Fruit fly (Drosophila melanogaster) whole organism, embryonic: Measurements from ENCODE around the gene CG43448.

ENCODE experiments used
- Asciz ChIP-seq: fragments of 200-800 bp; sonication (Bioruptor generic); optimal IDR thresholded peaks from 2 replicates; lab custom pipeline; 2017; ENCODE audit warnings: missing biosample characterization, mild to moderate bottlenecking, missing genetic modification characterization, missing genetic modification reagents
- BEAF-32 ChIP-seq: fragments of 200-800 bp; sonication (Bioruptor generic); optimal IDR thresholded peaks from 3 replicates; lab custom pipeline; 2017; ENCODE audit warnings: missing biosample characterization, missing genetic modification characterization, mild to moderate bottlenecking, moderate library complexity, missing genetic modification reagents
- CG10209 ChIP-seq: fragments of 200-800 bp; sonication (Bioruptor generic); optimal IDR thresholded peaks from 3 replicates; lab custom pipeline; 2017; ENCODE audit warnings: missing biosample characterization, mild to moderate bottlenecking, missing genetic modification characterization, missing genetic modification reagents
- CG1024 ChIP-seq: fragments of 200-800 bp; sonication (Bioruptor generic); IDR thresholded peaks from 2 replicates; pipeline ENCODE4 v1.3.6; 2022; ENCODE audit warnings: missing biosample characterization, missing genetic modification characterization
- CG10979 ChIP-seq: fragments of 200-800 bp; sonication (Bioruptor generic); optimal IDR thresholded peaks from 2 replicates; lab custom pipeline; 2018; ENCODE audit warnings: missing biosample characterization, mild to moderate bottlenecking, missing genetic modification characterization, moderate library complexity
- CG11247 ChIP-seq: fragments of 200-800 bp; sonication (Bioruptor generic); IDR thresholded peaks from 2 replicates; pipeline ENCODE4 v1.3.6; 2022; ENCODE audit warnings: missing biosample characterization, missing genetic modification characterization
- CG11695 ChIP-seq: fragments of 200-800 bp; sonication (Bioruptor generic); IDR thresholded peaks from 3 replicates; pipeline ENCODE4 v1.3.6; 2022; ENCODE audit warnings: missing biosample characterization, missing genetic modification characterization
- CG12236 ChIP-seq: fragments of 200-800 bp; sonication (Bioruptor generic); optimal IDR thresholded peaks from 2 replicates; lab custom pipeline; 2016; ENCODE audit warnings: missing biosample characterization, missing genetic modification characterization
- CG13287 ChIP-seq: fragments of 200-800 bp; sonication (Bioruptor generic); IDR thresholded peaks from 2 replicates; pipeline ENCODE4 v1.3.6; 2022; ENCODE audit warnings: missing biosample characterization, missing genetic modification characterization; ENCODE audit not compliant: partially characterized antibody
- CG15269 ChIP-seq: fragments of 200-800 bp; sonication (Bioruptor generic); optimal IDR thresholded peaks from 2 replicates; lab custom pipeline; 2018; ENCODE audit warnings: missing biosample characterization, mild to moderate bottlenecking, missing genetic modification characterization, moderate library complexity
- CG17361 ChIP-seq: fragments of 200-800 bp; sonication (Bioruptor generic); IDR thresholded peaks from 3 replicates; pipeline ENCODE4 v1.3.6; 2022; ENCODE audit warnings: missing biosample characterization, missing genetic modification characterization
- CG17385 ChIP-seq: fragments of 200-800 bp; sonication (Bioruptor generic); optimal IDR thresholded peaks from 3 replicates; lab custom pipeline; 2018; ENCODE audit warnings: missing biosample characterization, mild to moderate bottlenecking, missing genetic modification characterization
- CG2678 ChIP-seq: fragments of 200-800 bp; sonication (Bioruptor generic); optimal IDR thresholded peaks from 3 replicates; lab custom pipeline; 2019; ENCODE audit warnings: missing biosample characterization, mild to moderate bottlenecking, missing genetic modification characterization, moderate library complexity
- CG2875 ChIP-seq: fragments of 200-800 bp; sonication (Bioruptor generic); optimal IDR thresholded peaks from 2 replicates; lab custom pipeline; 2017; ENCODE audit warnings: missing biosample characterization, mild to moderate bottlenecking, missing genetic modification characterization, missing genetic modification reagents
- CG33557 ChIP-seq: fragments of 200-800 bp; sonication (Bioruptor generic); optimal IDR thresholded peaks from 2 replicates; lab custom pipeline; 2019; ENCODE audit warnings: missing biosample characterization, mild to moderate bottlenecking, missing genetic modification characterization, moderate library complexity
- CG3995 ChIP-seq: fragments of 200-800 bp; sonication (Bioruptor generic); optimal IDR thresholded peaks from 3 replicates; lab custom pipeline; 2016; ENCODE audit warnings: missing biosample characterization, missing genetic modification characterization
- CG4404 ChIP-seq: fragments of 200-800 bp; sonication (Bioruptor generic); IDR thresholded peaks from 2 replicates; pipeline ENCODE4 v1.3.6; 2022; ENCODE audit warnings: missing biosample characterization, missing genetic modification characterization
- CG4424 ChIP-seq: fragments of 200-800 bp; sonication (Bioruptor generic); optimal IDR thresholded peaks from 3 replicates; lab custom pipeline; 2016; ENCODE audit warnings: missing biosample characterization, missing genetic modification characterization
- CG7357 ChIP-seq: fragments of 200-800 bp; sonication (Bioruptor generic); IDR thresholded peaks from 3 replicates; pipeline ENCODE4 v1.3.6; 2022; ENCODE audit warnings: missing biosample characterization, missing genetic modification characterization
- Dad ChIP-seq: fragments of 200-800 bp; sonication (Bioruptor generic); optimal IDR thresholded peaks from 3 replicates; lab custom pipeline; 2016; ENCODE audit warnings: missing biosample characterization, missing genetic modification characterization
- Dip2 ChIP-seq: fragments of 200-800 bp; sonication (Bioruptor generic); IDR thresholded peaks from 2 replicates; pipeline ENCODE4 v1.3.6; 2022; ENCODE audit warnings: missing biosample characterization, missing genetic modification characterization
- Ets97D ChIP-seq: fragments of 200-800 bp; sonication (Bioruptor generic); optimal IDR thresholded peaks from 3 replicates; lab custom pipeline; 2016; ENCODE audit warnings: missing biosample characterization, missing genetic modification characterization
- Gug ChIP-seq: fragments of 200-800 bp; sonication (Bioruptor generic); IDR thresholded peaks from 4 replicates; pipeline ENCODE4 v1.3.6; 2022; ENCODE audit warnings: missing biosample characterization, missing genetic modification characterization
- HHEX ChIP-seq: fragments of 200-800 bp; sonication (Bioruptor generic); optimal IDR thresholded peaks from 3 replicates; lab custom pipeline; 2017; ENCODE audit warnings: missing biosample characterization, mild to moderate bottlenecking, missing genetic modification characterization, missing genetic modification reagents
- Hmr ChIP-seq: fragments of 200-800 bp; sonication (Bioruptor generic); optimal IDR thresholded peaks from 3 replicates; lab custom pipeline; 2017; ENCODE audit warnings: mild to moderate bottlenecking, missing biosample characterization, missing genetic modification reagents, missing genetic modification characterization
- Hr51 ChIP-seq, 2 experiments: fragments of 200-800 bp; sonication (Bioruptor generic); optimal IDR thresholded peaks; 2 replicates in 1 of 2; 3 replicates in 1 of 2; lab custom pipeline; 2016 to 2018; ENCODE audit warnings: missing biosample characterization in 2 of 2, missing genetic modification characterization in 2 of 2, mild to moderate bottlenecking in 1 of 2, moderate library complexity in 1 of 2
- Myb ChIP-seq: fragments of 200-800 bp; sonication (Bioruptor generic); optimal IDR thresholded peaks from 2 replicates; lab custom pipeline; 2016; ENCODE audit warnings: missing biosample characterization, missing genetic modification characterization
- NFAT ChIP-seq: fragments of 200-800 bp; sonication (Bioruptor generic); IDR thresholded peaks from 2 replicates; pipeline ENCODE4 v1.3.6; 2022; ENCODE audit warnings: missing biosample characterization, missing genetic modification characterization
- Neu2 ChIP-seq: fragments of 200-800 bp; sonication (Bioruptor generic); optimal IDR thresholded peaks from 3 replicates; lab custom pipeline; 2016; ENCODE audit warnings: missing biosample characterization, missing genetic modification characterization, borderline replicate concordance
- Nf-YB ChIP-seq: fragments of 200-800 bp; sonication (Bioruptor generic); optimal IDR thresholded peaks from 3 replicates; lab custom pipeline; 2019; ENCODE audit warnings: missing biosample characterization, mild to moderate bottlenecking, missing genetic modification characterization, moderate library complexity
- Sin3A ChIP-seq: fragments of >200 bp; optimal IDR thresholded peaks from 2 replicates; lab custom pipeline; 2018
- Taf1 ChIP-seq: fragments of 200-800 bp; sonication (Bioruptor generic); IDR thresholded peaks from 2 replicates; pipeline ENCODE4 v1.3.6; 2022; ENCODE audit warnings: missing biosample characterization, missing genetic modification characterization
- ab ChIP-seq: fragments of 200-800 bp; sonication (Bioruptor generic); optimal IDR thresholded peaks from 2 replicates; lab custom pipeline; 2016; ENCODE audit warnings: missing biosample characterization, missing genetic modification characterization
- ato ChIP-seq: fragments of 200-800 bp; sonication (Bioruptor generic); IDR thresholded peaks from 2 replicates; pipeline ENCODE4 v1.3.6; 2022; ENCODE audit warnings: missing biosample characterization, missing genetic modification characterization; ENCODE audit not compliant: partially characterized antibody
- crol ChIP-seq: fragments of 200-800 bp; sonication (Bioruptor generic); IDR thresholded peaks from 2 replicates; pipeline ENCODE4 v1.3.6; 2022; ENCODE audit warnings: missing biosample characterization, missing genetic modification characterization
- eve ChIP-seq, 2 experiments: fragments of >200 bp; optimal IDR thresholded peaks; 2 replicates each; lab custom pipeline; 2017; ENCODE audit warnings: missing biosample characterization in 2 of 2, missing genetic modification characterization in 2 of 2
- fd102C ChIP-seq: fragments of 200-800 bp; sonication (Bioruptor generic); optimal IDR thresholded peaks from 2 replicates; lab custom pipeline; 2018; ENCODE audit warnings: missing biosample characterization, mild to moderate bottlenecking, missing genetic modification characterization, moderate library complexity
- grn ChIP-seq: fragments of 200-800 bp; sonication (Bioruptor generic); optimal IDR thresholded peaks from 3 replicates; lab custom pipeline; 2017; ENCODE audit warnings: missing biosample characterization, missing genetic modification characterization
- her ChIP-seq: fragments of 200-800 bp; sonication (Bioruptor generic); optimal IDR thresholded peaks from 2 replicates; lab custom pipeline; 2016; ENCODE audit warnings: missing biosample characterization, missing genetic modification characterization
- inv ChIP-seq: fragments of 200-800 bp; sonication (Bioruptor generic); IDR thresholded peaks from 2 replicates; pipeline ENCODE4 v1.3.6; 2022; ENCODE audit warnings: missing biosample characterization, missing genetic modification characterization; ENCODE audit not compliant: partially characterized antibody
- mld ChIP-seq: fragments of 200-800 bp; sonication (Bioruptor generic); IDR thresholded peaks from 3 replicates; pipeline ENCODE4 v1.3.6; 2022; ENCODE audit warnings: missing biosample characterization, missing genetic modification characterization; ENCODE audit not compliant: partially characterized antibody
- pita ChIP-seq: fragments of 200-800 bp; sonication (Bioruptor generic); optimal IDR thresholded peaks from 2 replicates; lab custom pipeline; 2017; ENCODE audit warnings: missing biosample characterization, mild to moderate bottlenecking, missing genetic modification characterization
- pnt ChIP-seq: fragments of 200-800 bp; sonication (Bioruptor generic); optimal IDR thresholded peaks from 3 replicates; lab custom pipeline; 2016; ENCODE audit warnings: missing biosample characterization, missing genetic modification characterization
- schlank ChIP-seq: fragments of 200-800 bp; sonication (Bioruptor generic); optimal IDR thresholded peaks from 2 replicates; lab custom pipeline; 2018; ENCODE audit warnings: missing biosample characterization, mild to moderate bottlenecking, missing genetic modification characterization
- sisA ChIP-seq: fragments of 200-800 bp; sonication (Bioruptor generic); IDR thresholded peaks from 2 replicates; pipeline ENCODE4 v1.3.6; 2022; ENCODE audit warnings: missing biosample characterization, missing genetic modification characterization
- so ChIP-seq: fragments of 200-800 bp; sonication (Bioruptor generic); IDR thresholded peaks from 3 replicates; pipeline ENCODE4 v1.3.6; 2022; ENCODE audit warnings: missing biosample characterization, missing genetic modification characterization
- trh ChIP-seq: fragments of 200-800 bp; sonication (Bioruptor generic); optimal IDR thresholded peaks from 2 replicates; lab custom pipeline; 2016; ENCODE audit warnings: missing biosample characterization, missing genetic modification characterization
- twi ChIP-seq: fragments of 200-800 bp; optimal IDR thresholded peaks from 2 replicates; lab custom pipeline; 2019; ENCODE audit warnings: missing biosample characterization, mild to moderate bottlenecking, missing genetic modification characterization, moderate library complexity
- tx ChIP-seq: fragments of 200-800 bp; sonication (Bioruptor generic); optimal IDR thresholded peaks from 2 replicates; lab custom pipeline; 2016; ENCODE audit warnings: missing biosample characterization, missing genetic modification characterization
- unpg ChIP-seq: fragments of 200-800 bp; sonication (Bioruptor generic); optimal IDR thresholded peaks from 3 replicates; lab custom pipeline; 2018; ENCODE audit warnings: missing biosample characterization, mild to moderate bottlenecking, missing genetic modification characterization, moderate library complexity
- yki ChIP-seq: fragments of >200 bp; optimal IDR thresholded peaks from 3 replicates; lab custom pipeline; 2018

CG43448 gene

dm6 chr3R:30200091-30200698 lies 37.3 kb downstream of the CG43448 start (continued):
- TF ChIP-seq crol (GFP tag; lab: Robert Waterston, UW) (peak; percentile 79), Dad (GFP tag; lab: Kevin White, UChicago) (no peak), Hr51 (GFP tag; optimal IDR thresholded peaks at IDR 0.05; lab: Kevin White, UChicago) (peak in 1 of 2 experiments; percentile 42), her (no peak), pita (no peak), Gug (GFP tag; lab: Robert Waterston, UW) (no peak; the same call in 3 of the 4 replicates), CG15269 (tag; lab: Kevin White, UChicago) (peak; percentile 35), Ets97D (no peak), CG1024 (no peak), CG4404 (GFP tag; lab: Robert Waterston, UW) (no peak), NFAT (no peak; the same call in none of the 2 replicates), CG4424 (peak; percentile 3), Dip2 (GFP tag; lab: Robert Waterston, UW) (no peak), CG10209 (GFP tag; lab: Kevin White, UChicago) (peak; percentile 20), fd102C (GFP tag; lab: Kevin White, UChicago) (no peak), Sin3A (lab: Kevin White, UChicago) (no peak), trh (GFP tag; lab: Kevin White, UChicago) (no peak), BEAF-32 (GFP tag; lab: Kevin White, UChicago) (no peak), yki (lab: Kevin White, UChicago) (no peak), CG2678 (peak; percentile 28), Nf-YB (GFP tag; lab: Kevin White, UChicago) (no peak), ab (GFP tag; lab: Kevin White, UChicago) (no peak), schlank (no peak), CG10979 (tag; lab: Kevin White, UChicago) (no peak), CG7357 (GFP tag; lab: Robert Waterston, UW) (0 out of 3 replicates have a peak, but pooled peaks have one; percentile 23), so (GFP tag; lab: Robert Waterston, UW) (no peak), ato (GFP tag; lab: Robert Waterston, UW) (no peak), CG33557 (no peak), Myb (peak; percentile 28), tx (GFP tag; lab: Kevin White, UChicago) (no peak), Neu2 (GFP tag; lab: Kevin White, UChicago) (no peak), mld (GFP tag; lab: Robert Waterston, UW) (no peak), sisA (GFP tag; lab: Robert Waterston, UW) (no peak), CG17385 (GFP tag; lab: Kevin White, UChicago) (peak; percentile 14), unpg (no peak), CG17361 (GFP tag; lab: Robert Waterston, UW) (peak; percentile 49; the same call in 1 of the 3 replicates), eve (GFP tag; optimal IDR thresholded peaks at IDR 0.05; lab: Kevin White, UChicago) (no peak), Asciz (GFP tag; lab: Kevin White, UChicago) (no peak), HHEX (no peak), pnt (GFP tag; lab: Kevin White, UChicago) (peak; percentile 17), inv (GFP tag; lab: Robert Waterston, UW) (no peak), Hmr (GFP tag; lab: Kevin White, UChicago) (peak; percentile 54), CG13287 (GFP tag; lab: Robert Waterston, UW) (no peak), CG11695 (no peak), CG3995 (GFP tag; lab: Kevin White, UChicago) (no peak), CG12236 (GFP tag; lab: Kevin White, UChicago) (no peak), grn (GFP tag; lab: Kevin White, UChicago) (peak; percentile 7), twi (no peak), Taf1 (GFP tag; lab: Robert Waterston, UW) (0 out of 2 replicates have a peak, but pooled peaks have one; percentile 41), CG2875 (GFP tag; lab: Kevin White, UChicago) (no peak), CG11247 (no peak)
